Worm (Caenorhabditis elegans): ENCODE results near the gene F37A4.5.

ce11 chrIII:6675460-6675859 is 36.2 kb upstream of the F37A4.5 start, which contains the start of gene rbf-1:
- TF ChIP-seq lin-13 (GFP tag; optimal IDR thresholded peaks at IDR 0.05) (no peak), unc-62 (GFP tag; optimal IDR thresholded peaks at IDR 0.05) (no peak), sem-4 (tag; optimal IDR thresholded peaks at IDR 0.05) (no peak), Y55F3AM.14 (GFP tag; optimal IDR thresholded peaks at IDR 0.05) (no peak), alr-1 (tag; optimal IDR thresholded peaks at IDR 0.05) (no peak), ztf-11 (tag; optimal IDR thresholded peaks at IDR 0.05) (no peak), ama-1 (optimal IDR thresholded peaks at IDR 0.05) (no peak), ztf-4 (tag; optimal IDR thresholded peaks at IDR 0.05) (no peak), mbf-1 (tag; optimal IDR thresholded peaks at IDR 0.05) (no peak), lin-39 (tag; optimal IDR thresholded peaks at IDR 0.05) (no peak), nhr-11 (tag; optimal IDR thresholded peaks at IDR 0.05) (no peak), ZK546.5 (tag; optimal IDR thresholded peaks at IDR 0.05) (no peak), egl-27 (tag; optimal IDR thresholded peaks at IDR 0.05) (no peak)

All from whole organism, L2 larva.